Fruit fly (Drosophila melanogaster): ENCODE measurements around the gene CG13055.

Gene CG13055

dm6 chr3L:16203236-16203635, 48.9 kb downstream of the CG13055 start:
- TF ChIP-seq CG7101 (tag; optimal IDR thresholded peaks at IDR 0.05) (peak; percentile 12), Hr96 (GFP tag; optimal IDR thresholded peaks at IDR 0.05) (no peak)

- TF ChIP-seq CG5204 (GFP tag; optimal IDR thresholded peaks at IDR 0.05) (peak; percentile 0), bab1 (GFP tag; optimal IDR thresholded peaks at IDR 0.05) (no peak), cic (GFP tag; optimal IDR thresholded peaks at IDR 0.05) (no peak)
Measured at dm6 chr3L:16202550-16202949, 49.6 kb downstream of the CG13055 start.

DNA sequence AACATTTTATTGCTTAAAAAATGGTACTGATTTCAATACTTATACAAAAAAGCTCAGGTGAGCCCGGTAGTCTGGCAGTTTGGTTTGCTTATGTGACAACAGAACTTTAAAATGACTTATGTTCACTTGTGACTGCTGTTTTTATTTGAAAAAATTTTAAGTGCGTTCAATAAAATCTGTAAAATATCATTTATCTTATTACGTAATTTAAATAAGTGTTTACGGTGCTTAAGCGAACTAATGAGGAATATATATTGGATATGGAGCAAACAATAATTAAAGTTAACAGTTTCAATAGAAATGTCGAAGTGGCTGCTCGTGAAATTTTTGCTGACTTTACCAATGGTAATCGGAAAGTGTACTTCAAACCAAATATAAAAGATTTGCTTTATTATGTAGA, 51.1 kb downstream of the CG13055 start, which contains the start of gene dls:
Gene dls, plus strand, starts transcription at position 301 of the 400 bp plus-strand sequence.
- no peak for TF ChIP-seq Crg-1 (GFP tag; optimal IDR thresholded peaks at IDR 0.05)
- TF ChIP-seq CG14711 (tag; optimal IDR thresholded peaks at IDR 0.05) = no peak
- no peak for TF ChIP-seq CG7101 (tag; optimal IDR thresholded peaks at IDR 0.05)
- no peak for TF ChIP-seq CG11617 (GFP tag; optimal IDR thresholded peaks at IDR 0.05)
- no peak for TF ChIP-seq Clk (GFP tag; optimal IDR thresholded peaks at IDR 0.05)
- TF ChIP-seq Mnt (GFP tag; optimal IDR thresholded peaks at IDR 0.05) = no peak
- no peak for TF ChIP-seq tj (GFP tag; optimal IDR thresholded peaks at IDR 0.05)

- TF ChIP-seq Mnt (GFP tag; optimal IDR thresholded peaks at IDR 0.05) = no peak
Measured at dm6 chr3L:16199929-16200328, 52.2 kb downstream of the CG13055 start, which contains the start of gene CG33689. Gene CG33689 (plus strand): TSS chr3L:16200229.
